Worm (Caenorhabditis elegans) whole organism, young adult: ENCODE data around the gene scp-1.

Experiments used
- C17E4.6 ChIP-seq: fragments of 200-800 bp; sonication (Bioruptor generic); IDR thresholded peaks from 2 replicates; pipeline ENCODE4 v1.3.6; 2022; ENCODE audit warnings: missing genetic modification reagents, missing genetic modification characterization, missing compliant biosample characterization
- ceh-91 ChIP-seq: fragments of 200-800 bp; sonication (Bioruptor generic); IDR thresholded peaks from 2 replicates; pipeline ENCODE4 v1.3.6; 2022; ENCODE audit warnings: missing genetic modification reagents, missing genetic modification characterization, missing compliant biosample characterization
- efl-1 ChIP-seq: fragments of 150-350 bp; optimal IDR thresholded peaks from 2 replicates; lab custom pipeline; 2014; ENCODE audit warnings: missing biosample characterization, missing genetic modification reagents, missing genetic modification characterization
- egl-44 ChIP-seq: fragments of 200-800 bp; sonication (Bioruptor generic); IDR thresholded peaks from 2 replicates; pipeline ENCODE4 v1.3.6; 2022; ENCODE audit warnings: missing genetic modification reagents, missing genetic modification characterization, missing compliant biosample characterization
- sdz-38 ChIP-seq: sonication (generic microtip); optimal IDR thresholded peaks from 2 replicates; lab custom pipeline; 2016; ENCODE audit warnings: missing genotype, missing genetic modification characterization, missing compliant biosample characterization
- snpc-1.3 ChIP-seq: sonication (generic microtip); optimal IDR thresholded peaks from 2 replicates; lab custom pipeline; 2017; ENCODE audit warnings: missing genetic modification characterization, mild to moderate bottlenecking, missing compliant biosample characterization, antibody characterized with exemption, moderate library complexity, missing genotype, missing genetic modification reagents; ENCODE audit not compliant: insufficient read depth

DNA sequence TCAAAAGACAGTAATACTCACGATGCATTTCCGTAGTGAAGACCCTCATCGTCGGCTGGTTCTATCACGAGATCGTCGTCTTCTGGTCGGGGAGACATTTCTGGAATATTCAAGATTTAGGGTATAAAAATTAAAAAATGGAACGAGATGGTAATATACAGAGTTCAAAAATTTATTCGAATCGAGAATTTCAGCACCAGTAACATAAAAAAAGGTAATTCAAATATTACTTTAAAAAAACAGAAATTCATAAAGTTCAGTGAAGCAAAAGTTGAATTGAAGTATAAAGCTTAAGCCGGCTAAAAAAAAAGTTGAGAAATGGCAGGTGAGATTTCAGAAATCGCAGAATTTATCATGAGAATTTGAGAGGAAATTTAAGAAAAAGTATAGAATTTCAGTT lies 23.6 kb upstream of the scp-1 start, which contains the start of gene cam-1:
- TF ChIP-seq efl-1 (GFP tag; lab: Kevin White, UChicago) (no peak), ceh-91 (GFP tag; lab: Robert Waterston, UW) (no peak), egl-44 (no peak), C17E4.6 (no peak), snpc-1.3 (tag; lab: Kevin White, UChicago) (no peak), sdz-38 (no peak)
